Fruit fly (Drosophila melanogaster) whole organism, embryonic: ENCODE measurements around the gene Plc21C.

Experiments
- ATbp ChIP-seq: fragments of 200-800 bp; sonication (Bioruptor generic); optimal IDR thresholded peaks from 2 replicates; lab custom pipeline; 2017; ENCODE audit warnings: missing biosample characterization, mild to moderate bottlenecking, missing genetic modification characterization, missing genetic modification reagents
- Atf6 ChIP-seq: fragments of 200-800 bp; sonication (Bioruptor generic); IDR thresholded peaks from 2 replicates; pipeline ENCODE4 v1.3.6; 2022; ENCODE audit warnings: missing biosample characterization, missing genetic modification characterization
- Bgb ChIP-seq: fragments of 200-800 bp; sonication (Bioruptor generic); IDR thresholded peaks from 2 replicates; pipeline ENCODE4 v1.3.6; 2022; ENCODE audit warnings: missing biosample characterization, missing genetic modification characterization; ENCODE audit not compliant: partially characterized antibody
- CG10321 ChIP-seq: fragments of 200-800 bp; sonication (Bioruptor generic); IDR thresholded peaks from 2 replicates; pipeline ENCODE4 v1.3.6; 2022; ENCODE audit warnings: missing biosample characterization, missing genetic modification characterization
- CG10431 ChIP-seq: fragments of 200-800 bp; sonication (Bioruptor generic); optimal IDR thresholded peaks from 3 replicates; lab custom pipeline; 2018; ENCODE audit warnings: missing biosample characterization, mild to moderate bottlenecking, missing genetic modification characterization
- CG10543 ChIP-seq: fragments of 200-800 bp; sonication (Bioruptor generic); optimal IDR thresholded peaks from 3 replicates; lab custom pipeline; 2017; ENCODE audit warnings: missing biosample characterization, mild to moderate bottlenecking, missing genetic modification characterization, moderate library complexity
- CG12769 ChIP-seq: fragments of 200-800 bp; sonication (Bioruptor generic); optimal IDR thresholded peaks from 2 replicates; lab custom pipeline; 2019; ENCODE audit warnings: missing biosample characterization, mild to moderate bottlenecking, missing genetic modification characterization, moderate library complexity
- CG13296 ChIP-seq: fragments of 200-800 bp; sonication (Bioruptor generic); optimal IDR thresholded peaks from 3 replicates; lab custom pipeline; 2018; ENCODE audit warnings: missing biosample characterization, mild to moderate bottlenecking, missing genetic modification characterization
- CG18011 ChIP-seq: fragments of 200-800 bp; sonication (Bioruptor generic); optimal IDR thresholded peaks from 2 replicates; lab custom pipeline; 2017; ENCODE audit warnings: missing biosample characterization, missing genetic modification characterization, mild to moderate bottlenecking, moderate library complexity, missing genotype
- CG2678 ChIP-seq: fragments of 200-800 bp; sonication (Bioruptor generic); optimal IDR thresholded peaks from 3 replicates; lab custom pipeline; 2019; ENCODE audit warnings: missing biosample characterization, mild to moderate bottlenecking, missing genetic modification characterization, moderate library complexity
- CG2875 ChIP-seq: fragments of 200-800 bp; sonication (Bioruptor generic); optimal IDR thresholded peaks from 2 replicates; lab custom pipeline; 2017; ENCODE audit warnings: missing biosample characterization, mild to moderate bottlenecking, missing genetic modification characterization, missing genetic modification reagents
- CG30431 ChIP-seq: fragments of 200-800 bp; sonication (Bioruptor generic); optimal IDR thresholded peaks from 2 replicates; lab custom pipeline; 2017; ENCODE audit warnings: missing biosample characterization, missing genetic modification characterization
- CG32532 ChIP-seq: fragments of 200-800 bp; sonication (Bioruptor generic); IDR thresholded peaks from 2 replicates; pipeline ENCODE4 v1.3.6; 2022; ENCODE audit warnings: missing biosample characterization, missing genetic modification characterization
- CG6689 ChIP-seq: fragments of 200-800 bp; sonication (Bioruptor generic); IDR thresholded peaks from 2 replicates; pipeline ENCODE4 v1.3.6; 2022; ENCODE audit warnings: missing biosample characterization, missing genetic modification characterization
- CG7786 ChIP-seq: fragments of 200-800 bp; sonication (Bioruptor generic); optimal IDR thresholded peaks from 2 replicates; lab custom pipeline; 2016; ENCODE audit warnings: missing biosample characterization, missing genetic modification characterization
- CG7839 ChIP-seq: fragments of 200-800 bp; sonication (Bioruptor generic); optimal IDR thresholded peaks from 3 replicates; lab custom pipeline; 2018; ENCODE audit warnings: missing biosample characterization, mild to moderate bottlenecking, missing genetic modification characterization, moderate library complexity
- CG8944 ChIP-seq: fragments of 200-800 bp; sonication (Bioruptor generic); optimal IDR thresholded peaks from 3 replicates; lab custom pipeline; 2016; ENCODE audit warnings: missing biosample characterization, missing genetic modification characterization
- CkIIα-i1 ChIP-seq: fragments of 200-800 bp; sonication (Bioruptor generic); IDR thresholded peaks from 2 replicates; pipeline ENCODE4 v1.3.6; 2022; ENCODE audit warnings: missing biosample characterization, missing genetic modification characterization
- D19A ChIP-seq: fragments of 200-800 bp; optimal IDR thresholded peaks from 3 replicates; lab custom pipeline; 2019; ENCODE audit warnings: missing biosample characterization, mild to moderate bottlenecking, missing genetic modification characterization, moderate library complexity
- Deaf1 ChIP-seq: fragments of 200-800 bp; optimal IDR thresholded peaks from 3 replicates; lab custom pipeline; 2019; ENCODE audit warnings: missing biosample characterization, mild to moderate bottlenecking, missing genetic modification characterization, moderate library complexity
- Dref ChIP-seq: fragments of 200-800 bp; sonication (Bioruptor generic); IDR thresholded peaks from 2 replicates; pipeline ENCODE4 v1.3.6; 2022; ENCODE audit warnings: missing biosample characterization, missing genetic modification characterization
- Drgx ChIP-seq: fragments of 200-800 bp; sonication (Bioruptor generic); IDR thresholded peaks from 2 replicates; pipeline ENCODE4 v1.3.6; 2022; ENCODE audit warnings: missing biosample characterization, missing genetic modification characterization
- Hr78 ChIP-seq, 2 experiments: fragments of 200-800 bp in 1 of 2; fragments of >200 bp in 1 of 2; sonication (Bioruptor generic) in 1 of 2; optimal IDR thresholded peaks; 2 replicates each; lab custom pipeline; 2017 to 2019; ENCODE audit warnings: missing biosample characterization in 2 of 2, missing genetic modification characterization in 2 of 2, mild to moderate bottlenecking in 1 of 2, moderate library complexity in 1 of 2
- Med ChIP-seq: fragments of 200-800 bp; sonication (Bioruptor generic); peaks from one replicate; lab custom pipeline; 2016; ENCODE audit warnings: missing biosample characterization, missing genetic modification characterization, mild to moderate bottlenecking, inconsistent platforms, moderate library complexity
- Nf-YC ChIP-seq: fragments of 200-800 bp; optimal IDR thresholded peaks from 3 replicates; lab custom pipeline; 2019; ENCODE audit warnings: missing biosample characterization, mild to moderate bottlenecking, missing genetic modification characterization, moderate library complexity
- abd-A ChIP-seq: fragments of 200-800 bp; sonication (Bioruptor generic); optimal IDR thresholded peaks from 3 replicates; lab custom pipeline; 2019; ENCODE audit warnings: missing biosample characterization, mild to moderate bottlenecking, missing genetic modification characterization, moderate library complexity
- amos ChIP-seq: fragments of 200-800 bp; sonication (Bioruptor generic); IDR thresholded peaks from 2 replicates; pipeline ENCODE4 v1.3.6; 2022; ENCODE audit warnings: missing biosample characterization, missing genetic modification characterization; ENCODE audit not compliant: partially characterized antibody
- crol ChIP-seq: fragments of 200-800 bp; sonication (Bioruptor generic); IDR thresholded peaks from 2 replicates; pipeline ENCODE4 v1.3.6; 2022; ENCODE audit warnings: missing biosample characterization, missing genetic modification characterization
- ewg ChIP-seq: fragments of 200-800 bp; sonication (Bioruptor generic); optimal IDR thresholded peaks from 3 replicates; lab custom pipeline; 2017; ENCODE audit warnings: mild to moderate bottlenecking, missing biosample characterization, missing genetic modification reagents, missing genetic modification characterization
- fd64A ChIP-seq: fragments of 200-800 bp; sonication (Bioruptor generic); optimal IDR thresholded peaks from 3 replicates; lab custom pipeline; 2018; ENCODE audit warnings: missing biosample characterization, mild to moderate bottlenecking, missing genetic modification characterization
- gem ChIP-seq: fragments of 200-800 bp; sonication (Bioruptor generic); optimal IDR thresholded peaks from 2 replicates; lab custom pipeline; 2019; ENCODE audit warnings: missing biosample characterization, mild to moderate bottlenecking, missing genetic modification characterization, moderate library complexity
- ham ChIP-seq: fragments of 200-800 bp; sonication (Bioruptor generic); IDR thresholded peaks from 2 replicates; pipeline ENCODE4 v1.3.6; 2022; ENCODE audit warnings: missing biosample characterization, missing genetic modification characterization
- hb ChIP-seq: fragments of 200-800 bp; sonication (Bioruptor generic); IDR thresholded peaks from 3 replicates; pipeline ENCODE4 v1.3.6; 2022; ENCODE audit warnings: missing biosample characterization, missing genetic modification characterization; ENCODE audit not compliant: partially characterized antibody
- kah ChIP-seq: fragments of 200-800 bp; sonication (Bioruptor generic); optimal IDR thresholded peaks from 2 replicates; lab custom pipeline; 2018; ENCODE audit warnings: missing biosample characterization, mild to moderate bottlenecking, missing genetic modification characterization
- ken ChIP-seq: fragments of 200-800 bp; sonication (Bioruptor generic); IDR thresholded peaks from 3 replicates; pipeline ENCODE4 v1.3.6; 2022; ENCODE audit warnings: missing biosample characterization, missing genetic modification characterization
- lab ChIP-seq: fragments of 200-800 bp; sonication (Bioruptor generic); optimal IDR thresholded peaks from 3 replicates; lab custom pipeline; 2017; ENCODE audit warnings: missing biosample characterization, missing genetic modification characterization, mild to moderate bottlenecking, moderate library complexity, missing genetic modification reagents
- lmd ChIP-seq: fragments of 200-800 bp; sonication (Bioruptor generic); IDR thresholded peaks from 2 replicates; pipeline ENCODE4 v1.3.6; 2022; ENCODE audit warnings: missing biosample characterization, missing genetic modification characterization
- peb ChIP-seq: fragments of 200-800 bp; sonication (Bioruptor generic); IDR thresholded peaks from 2 replicates; pipeline ENCODE4 v1.3.6; 2022; ENCODE audit warnings: missing biosample characterization, missing genetic modification characterization
- sens ChIP-seq: fragments of 200-800 bp; sonication (Bioruptor generic); peaks from one replicate; lab custom pipeline; 2016; ENCODE audit warnings: missing biosample characterization, missing genetic modification characterization
- sna ChIP-seq: fragments of 200-800 bp; sonication (Bioruptor generic); IDR thresholded peaks from 2 replicates; pipeline ENCODE4 v1.3.6; 2022; ENCODE audit warnings: missing biosample characterization, missing genetic modification characterization; ENCODE audit not compliant: partially characterized antibody
- sug ChIP-seq: fragments of 200-800 bp; optimal IDR thresholded peaks from 2 replicates; lab custom pipeline; 2019; ENCODE audit warnings: missing biosample characterization, mild to moderate bottlenecking, missing genetic modification characterization, moderate library complexity
- tap ChIP-seq: fragments of 200-800 bp; optimal IDR thresholded peaks from 3 replicates; lab custom pipeline; 2019; ENCODE audit warnings: missing biosample characterization, mild to moderate bottlenecking, missing genetic modification characterization, moderate library complexity
- twi ChIP-seq: fragments of 200-800 bp; optimal IDR thresholded peaks from 2 replicates; lab custom pipeline; 2019; ENCODE audit warnings: missing biosample characterization, mild to moderate bottlenecking, missing genetic modification characterization, moderate library complexity
- vnd ChIP-seq: fragments of 200-800 bp; sonication (Bioruptor generic); IDR thresholded peaks from 3 replicates; pipeline ENCODE4 v1.3.6; 2022; ENCODE audit warnings: missing biosample characterization, missing genetic modification characterization; ENCODE audit not compliant: partially characterized antibody
- wdn ChIP-seq: fragments of 200-800 bp; sonication (Bioruptor generic); IDR thresholded peaks from 2 replicates; pipeline ENCODE4 v1.3.6; 2022; ENCODE audit warnings: missing biosample characterization, missing genetic modification characterization
- yki ChIP-seq: fragments of >200 bp; optimal IDR thresholded peaks from 3 replicates; lab custom pipeline; 2018

Gene Plc21C

dm6 chr2L:289044-289443, 16.7 kb upstream of the Plc21C start, which contains the start of gene Amnionless:
Amnionless (minus strand) TSS chr2L:289144.
- TF ChIP-seq Dref (GFP tag; lab: Robert Waterston, UW) (no peak), D19A (tag; lab: Kevin White, UChicago) (no peak), tap (no peak), vnd (GFP tag; lab: Robert Waterston, UW) (no peak), fd64A (GFP tag; lab: Kevin White, UChicago) (no peak), CG2678 (tag; lab: Kevin White, UChicago) (no peak), CkIIα-i1 (no peak), CG2875 (GFP tag; lab: Kevin White, UChicago) (no peak), hb (GFP tag; lab: Robert Waterston, UW) (no peak), CG30431 (no peak), CG6689 (no peak), CG13296 (GFP tag; lab: Kevin White, UChicago) (no peak), ATbp (GFP tag; lab: Kevin White, UChicago) (no peak), Hr78 (GFP tag; optimal IDR thresholded peaks at IDR 0.05; lab: Kevin White, UChicago) (no peak)
- TF ChIP-seq, all 482 proteins: peak for 0

dm6 chr2L:290373-290772, 15.4 kb upstream of the Plc21C start:
- TF ChIP-seq twi (tag; lab: Kevin White, UChicago) (peak; percentile 66), Atf6 (GFP tag; lab: Robert Waterston, UW) (0 out of 2 replicates have a peak, but pooled peaks have one; percentile 8), CG12769 (tag; lab: Kevin White, UChicago) (peak; percentile 50), yki (lab: Kevin White, UChicago) (no peak), crol (0 out of 2 replicates have a peak, but pooled peaks have one; percentile 15), Med (GFP tag; lab: Kevin White, UChicago) (peak; percentile 48), sug (tag; lab: Kevin White, UChicago) (peak; percentile 70), CG13296 (GFP tag; lab: Kevin White, UChicago) (no peak), CG10431 (GFP tag; lab: Kevin White, UChicago) (no peak), Drgx (no peak)

dm6 chr2L:290949-291348, 14.8 kb upstream of the Plc21C start:
- TF ChIP-seq sens (peak; percentile 51), wdn (GFP tag; lab: Robert Waterston, UW) (no peak), gem (peak; percentile 1), CG7839 (tag; lab: Kevin White, UChicago) (peak; percentile 0)

dm6 chr2L:291657-292056, 14.1 kb upstream of the Plc21C start, which contains the start of gene CG3625:
CG3625 (minus strand) TSS chr2L:291795.
- TF ChIP-seq CG10321 (GFP tag; lab: Robert Waterston, UW) (0 out of 2 replicates have a peak, but pooled peaks have one; percentile 19), CG8944 (GFP tag; lab: Kevin White, UChicago) (no peak), kah (GFP tag; lab: Kevin White, UChicago) (no peak), peb (no peak), Nf-YC (peak; percentile 49), CG7786 (no peak), ken (0 out of 3 replicates have a peak, but pooled peaks have one; percentile 29), lmd (GFP tag; lab: Robert Waterston, UW) (0 out of 2 replicates have a peak, but pooled peaks have one; percentile 9), lab (GFP tag; lab: Kevin White, UChicago) (no peak), sna (peak; percentile 10; the same call in 1 of the 2 replicates), ham (GFP tag; lab: Robert Waterston, UW) (no peak), CG18011 (GFP tag; lab: Kevin White, UChicago) (no peak), CG32532 (GFP tag; lab: Robert Waterston, UW) (0 out of 2 replicates have a peak, but pooled peaks have one; percentile 21), Deaf1 (peak; percentile 86), abd-A (tag; lab: Kevin White, UChicago) (peak; percentile 69), CG10543 (GFP tag; lab: Kevin White, UChicago) (peak; percentile 54), ewg (GFP tag; lab: Kevin White, UChicago) (peak; percentile 67), amos (peak; percentile 20; the same call in 1 of the 2 replicates), Bgb (GFP tag; lab: Robert Waterston, UW) (peak; percentile 24; the same call in 1 of the 2 replicates)
